Worm (Caenorhabditis elegans) whole organism, early embryonic: ENCODE data around the gene srx-84.

Source experiments
- B0310.2 ChIP-seq: sonication (generic microtip); optimal IDR thresholded peaks from 2 replicates; lab custom pipeline; 2016; ENCODE audit warnings: mild to moderate bottlenecking, missing genetic modification characterization, missing compliant biosample characterization
- F13C5.2 ChIP-seq: sonication (generic microtip); optimal IDR thresholded peaks from 2 replicates; lab custom pipeline; 2017; ENCODE audit warnings: mild to moderate bottlenecking, missing genetic modification characterization, inconsistent platforms, missing compliant biosample characterization
- aly-1 ChIP-seq: sonication (generic microtip); optimal IDR thresholded peaks from 2 replicates; lab custom pipeline; 2016; ENCODE audit warnings: missing genetic modification characterization, missing compliant biosample characterization
- ama-1 ChIP-seq: fragments of 150-350 bp; optimal IDR thresholded peaks from 2 replicates; lab custom pipeline; 2014
- ceh-13 ChIP-seq: fragments of 200-800 bp; sonication (Bioruptor generic); optimal IDR thresholded peaks from 2 replicates; lab custom pipeline; 2018; ENCODE audit warnings: mild to moderate bottlenecking, missing genetic modification characterization, missing compliant biosample characterization
- ceh-36 ChIP-seq: sonication (generic microtip); optimal IDR thresholded peaks from 2 replicates; lab custom pipeline; 2016; ENCODE audit warnings: missing genetic modification characterization, inconsistent platforms, missing compliant biosample characterization
- ets-7 ChIP-seq: sonication (generic microtip); optimal IDR thresholded peaks from 2 replicates; lab custom pipeline; 2016; ENCODE audit warnings: missing genotype, missing genetic modification characterization, missing compliant biosample characterization
- flt-1 ChIP-seq: fragments of 200-800 bp; sonication (Bioruptor generic); IDR thresholded peaks from 2 replicates; pipeline ENCODE4 v1.3.6; 2022; ENCODE audit warnings: missing genetic modification characterization, missing compliant biosample characterization
- hmbx-1 ChIP-seq: sonication (generic microtip); optimal IDR thresholded peaks from 2 replicates; lab custom pipeline; 2016; ENCODE audit warnings: mild to moderate bottlenecking, missing genetic modification characterization, missing compliant biosample characterization
- hmg-4 ChIP-seq: fragments of 200-800 bp; sonication (Bioruptor generic); optimal IDR thresholded peaks from 2 replicates; lab custom pipeline; 2018; ENCODE audit warnings: mild to moderate bottlenecking, missing genetic modification characterization, missing compliant biosample characterization
- hnd-1 ChIP-seq: sonication (generic microtip); optimal IDR thresholded peaks from 2 replicates; lab custom pipeline; 2016; ENCODE audit warnings: missing genetic modification characterization, missing compliant biosample characterization
- pes-1 ChIP-seq: fragments of 200-800 bp; sonication (Bioruptor generic); IDR thresholded peaks from 2 replicates; pipeline ENCODE4 v1.3.6; 2022; ENCODE audit warnings: missing genetic modification reagents, missing genetic modification characterization, missing compliant biosample characterization
- scrt-1 ChIP-seq: fragments of 200-800 bp; sonication (Bioruptor generic); IDR thresholded peaks from 2 replicates; pipeline ENCODE4 v1.3.6; 2022; ENCODE audit warnings: missing genetic modification characterization, missing compliant biosample characterization
- sea-1 ChIP-seq: fragments of 200-800 bp; sonication (Bioruptor generic); conservative IDR thresholded peaks from 2 replicates; pipeline ENCODE4 v1.3.6; 2022; ENCODE audit warnings: missing genetic modification characterization, missing compliant biosample characterization
- tbx-11 ChIP-seq: fragments of 200-800 bp; sonication (Bioruptor generic); IDR thresholded peaks from 2 replicates; pipeline ENCODE4 v1.3.6; 2022; ENCODE audit warnings: missing genetic modification characterization, missing compliant biosample characterization
- tbx-37 ChIP-seq: fragments of 200-800 bp; sonication (Bioruptor generic); conservative IDR thresholded peaks from 2 replicates; pipeline ENCODE4 v1.3.6; 2022; ENCODE audit warnings: missing genetic modification reagents, missing genetic modification characterization, missing compliant biosample characterization
- tra-4 ChIP-seq: sonication (generic microtip); optimal IDR thresholded peaks from 2 replicates; lab custom pipeline; 2017; ENCODE audit warnings: missing genetic modification characterization, missing compliant biosample characterization

srx-84 gene

DNA sequence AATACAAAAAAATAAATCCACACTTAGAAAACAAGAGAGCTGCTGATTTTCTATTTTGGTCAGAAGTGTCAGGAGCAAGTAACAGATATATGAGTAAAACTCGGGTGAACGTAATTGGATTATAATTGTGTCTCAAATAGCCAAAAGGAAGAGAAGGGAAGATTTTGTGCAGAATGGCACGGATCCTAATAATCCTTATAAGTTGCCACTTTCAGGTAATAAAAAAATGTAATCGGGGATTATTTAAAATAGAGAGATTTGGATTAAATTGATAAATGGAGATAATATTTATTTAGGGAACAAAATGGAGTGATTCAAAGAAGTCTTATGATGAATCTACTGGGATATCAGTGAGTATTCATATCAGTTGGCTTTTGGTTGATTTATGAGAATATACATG lies 26.0 kb downstream of the srx-84 start:
- TF ChIP-seq ceh-36 (tag; lab: Kevin White, UChicago) (no peak), sea-1 (no peak), aly-1 (tag; lab: Kevin White, UChicago) (no peak), tbx-37 (no peak), pes-1 (GFP tag; lab: Robert Waterston, UW) (no peak), tra-4 (tag; lab: Kevin White, UChicago) (no peak), flt-1 (no peak), hnd-1 (tag; lab: Kevin White, UChicago) (no peak), ets-7 (tag; lab: Kevin White, UChicago) (no peak), ceh-13 (GFP tag; lab: Kevin White, UChicago) (no peak), tbx-11 (no peak), ama-1 (lab: Kevin White, UChicago) (no peak), scrt-1 (GFP tag; lab: Robert Waterston, UW) (no peak), hmg-4 (GFP tag; lab: Kevin White, UChicago) (no peak), F13C5.2 (tag; lab: Kevin White, UChicago) (no peak), B0310.2 (no peak)

DNA sequence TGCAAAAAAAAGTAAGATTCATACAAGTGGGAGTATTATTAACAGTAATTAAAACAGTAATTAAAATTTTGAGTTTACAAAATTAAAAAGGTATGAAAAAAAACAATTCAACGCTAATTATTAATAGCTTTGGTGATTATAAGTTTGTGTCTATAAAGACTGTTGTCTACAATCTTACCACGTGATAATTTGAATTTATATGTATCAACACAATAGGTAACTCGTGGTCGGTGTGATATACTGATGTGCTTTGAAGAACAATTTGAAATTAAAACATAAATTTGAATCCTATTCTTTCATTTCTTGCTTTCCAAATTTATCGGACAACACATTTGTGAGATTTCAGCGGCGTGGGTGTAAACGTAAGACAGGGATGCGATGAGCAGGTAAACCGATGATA lies 28.9 kb downstream of the srx-84 start:
- TF ChIP-seq hmg-4 (GFP tag; lab: Kevin White, UChicago): no peak
- TF ChIP-seq tra-4 (tag; lab: Kevin White, UChicago): no peak
- TF ChIP-seq ceh-13 (GFP tag; lab: Kevin White, UChicago): no peak
- TF ChIP-seq hnd-1 (tag; lab: Kevin White, UChicago): no peak
- no peak for TF ChIP-seq tbx-11
- no peak for TF ChIP-seq F13C5.2 (tag; lab: Kevin White, UChicago)
- no peak for TF ChIP-seq B0310.2
- no peak for TF ChIP-seq pes-1 (GFP tag; lab: Robert Waterston, UW)

DNA sequence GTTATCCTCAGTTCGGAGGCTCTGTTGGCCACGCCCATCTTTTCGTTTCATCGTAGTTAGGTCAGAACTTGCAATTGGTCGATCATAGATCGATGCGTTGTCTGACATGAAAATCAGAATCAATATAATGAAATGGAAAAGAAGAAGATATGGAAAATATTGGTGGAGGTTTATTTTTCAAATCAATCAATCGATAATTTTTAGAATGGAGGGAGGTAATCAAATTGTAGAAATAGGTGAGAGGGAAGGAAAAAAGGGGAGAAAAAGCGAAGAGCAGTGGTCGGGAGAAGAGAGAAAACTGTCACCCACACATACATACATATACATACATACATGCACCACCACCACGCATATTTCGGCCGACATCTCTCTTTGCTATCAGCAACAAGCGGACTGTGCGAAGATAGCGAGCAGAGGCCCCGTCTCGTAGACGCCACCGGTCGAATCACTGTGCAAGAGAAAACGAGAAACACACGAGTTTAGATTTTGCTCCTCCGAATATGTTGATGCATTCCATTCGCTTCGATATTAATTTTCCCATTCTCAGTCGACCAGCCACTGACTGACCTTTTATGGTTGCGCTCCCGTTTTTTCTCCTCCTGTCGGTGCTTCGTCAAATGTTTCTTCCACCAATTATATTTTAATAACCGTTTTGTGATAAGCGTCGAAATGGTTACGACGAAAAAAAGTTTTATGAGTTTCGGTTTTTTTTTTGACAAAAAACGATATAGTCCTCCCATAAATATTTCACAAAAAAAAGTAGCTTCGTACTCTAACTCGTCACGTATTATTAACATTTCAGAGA lies 30.5 kb downstream of the srx-84 start, which contains the start of gene F35B12.10:
TSS of gene F35B12.10 (minus strand) at position 51 of the 805 bp plus-strand sequence.
- TF ChIP-seq scrt-1 (GFP tag; lab: Robert Waterston, UW) (no peak), hnd-1 (tag; lab: Kevin White, UChicago) (no peak), F13C5.2 (tag; lab: Kevin White, UChicago) (no peak), aly-1 (tag; lab: Kevin White, UChicago) (no peak), hmbx-1 (tag; lab: Kevin White, UChicago) (no peak), tbx-37 (no peak), ceh-36 (tag; lab: Kevin White, UChicago) (no peak), ama-1 (lab: Kevin White, UChicago) (no peak), B0310.2 (no peak), flt-1 (no peak), tbx-11 (no peak), hmg-4 (GFP tag; lab: Kevin White, UChicago) (no peak), ets-7 (tag; lab: Kevin White, UChicago) (no peak), ceh-13 (GFP tag; lab: Kevin White, UChicago) (no peak), tra-4 (tag; lab: Kevin White, UChicago) (no peak), pes-1 (GFP tag; lab: Robert Waterston, UW) (no peak), sea-1 (no peak)

DNA sequence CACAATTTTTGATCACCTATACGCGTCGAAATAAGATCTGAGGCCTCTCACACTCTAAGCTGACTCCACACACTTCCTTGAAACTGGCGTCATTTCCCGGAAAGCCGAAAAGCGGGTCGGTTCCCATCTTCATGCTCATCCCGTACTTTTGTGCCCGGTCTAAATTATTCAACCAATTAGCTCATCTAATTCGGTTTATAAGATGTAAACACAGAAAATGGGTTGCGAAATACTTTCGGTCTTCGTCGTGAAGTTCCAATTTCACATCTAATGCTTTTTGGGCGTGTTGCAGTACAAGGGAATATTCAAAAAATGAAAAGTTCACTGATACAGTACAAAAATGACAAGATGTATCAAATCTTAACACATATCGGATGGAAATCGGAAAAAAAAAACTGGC lies 32.2 kb downstream of the srx-84 start:
- TF ChIP-seq F13C5.2 (tag; lab: Kevin White, UChicago) (no peak), tbx-37 (no peak), tra-4 (tag; lab: Kevin White, UChicago) (no peak)

DNA sequence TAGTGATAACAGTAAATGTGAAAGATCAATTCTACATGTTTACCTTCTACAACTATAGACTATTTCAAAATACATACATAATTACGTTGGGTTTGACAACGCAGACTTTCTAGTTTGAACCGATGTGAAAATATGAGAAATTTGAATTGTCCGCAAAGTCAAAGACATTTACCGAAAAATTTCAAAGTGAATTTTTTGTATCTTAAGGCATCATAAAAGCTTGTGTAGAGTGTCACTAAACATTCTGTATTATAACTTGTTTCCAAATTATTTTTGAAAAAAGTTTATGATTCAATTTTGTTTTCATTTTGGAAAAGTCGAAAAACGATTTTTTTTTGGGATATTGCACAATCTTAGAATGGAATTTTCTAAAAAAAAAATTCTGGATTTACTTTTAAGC lies 36.7 kb downstream of the srx-84 start:
- TF ChIP-seq ama-1 (lab: Kevin White, UChicago) (no peak), hmg-4 (GFP tag; lab: Kevin White, UChicago) (no peak), pes-1 (GFP tag; lab: Robert Waterston, UW) (no peak), hmbx-1 (tag; lab: Kevin White, UChicago) (no peak), B0310.2 (no peak), F13C5.2 (tag; lab: Kevin White, UChicago) (no peak), tbx-11 (no peak), ceh-36 (tag; lab: Kevin White, UChicago) (no peak), hnd-1 (tag; lab: Kevin White, UChicago) (no peak), flt-1 (no peak), scrt-1 (GFP tag; lab: Robert Waterston, UW) (no peak), ceh-13 (GFP tag; lab: Kevin White, UChicago) (no peak), ets-7 (tag; lab: Kevin White, UChicago) (no peak)

DNA sequence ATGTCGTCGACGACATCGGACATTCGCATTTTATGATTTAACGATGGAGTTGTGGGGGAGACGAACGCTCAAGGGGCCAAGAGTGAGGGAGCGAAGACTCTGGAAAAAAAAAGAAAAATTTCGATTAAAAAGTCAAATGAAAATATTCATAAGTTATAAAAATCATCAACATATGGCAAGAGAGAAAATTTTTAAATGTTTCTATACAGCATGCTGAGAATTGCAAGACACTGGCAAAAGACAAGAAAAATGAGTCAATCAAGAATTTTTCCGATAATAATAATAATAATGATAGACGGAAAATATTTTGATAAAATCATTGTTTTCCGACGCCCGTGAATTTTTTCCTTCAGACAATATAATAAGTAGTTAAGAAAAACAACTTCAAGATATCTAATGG lies 38.3 kb downstream of the srx-84 start, which contains the start of gene sipa-1:
TSS of gene sipa-1 (minus strand) at position 101 of the 400 bp plus-strand sequence.
- TF ChIP-seq B0310.2: no peak

DNA sequence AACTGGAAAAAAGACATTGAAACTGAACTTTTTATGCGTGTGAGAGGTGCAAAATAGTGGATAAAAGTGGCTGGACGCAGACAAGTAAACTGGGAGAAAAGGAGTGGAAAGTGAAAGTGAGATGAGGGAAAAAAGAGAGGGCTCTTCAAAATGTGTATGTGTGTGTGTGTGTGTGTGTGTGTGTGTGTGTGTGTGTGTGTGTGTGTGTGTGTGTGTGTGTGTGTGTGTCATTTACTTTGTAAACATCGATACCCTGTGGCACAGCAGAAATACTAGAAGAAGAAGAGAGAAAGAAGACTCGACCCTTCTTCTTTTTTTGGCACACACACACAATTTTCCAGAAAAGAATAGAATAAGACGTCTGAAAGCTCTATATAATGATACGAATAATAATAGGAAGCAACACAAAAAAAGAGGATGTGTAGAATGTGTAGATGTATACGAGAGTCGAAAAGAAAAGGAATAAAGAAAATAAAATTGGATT lies 39.8 kb downstream of the srx-84 start:
- TF ChIP-seq flt-1 (no peak), ceh-36 (tag; lab: Kevin White, UChicago) (peak; percentile 15)

DNA sequence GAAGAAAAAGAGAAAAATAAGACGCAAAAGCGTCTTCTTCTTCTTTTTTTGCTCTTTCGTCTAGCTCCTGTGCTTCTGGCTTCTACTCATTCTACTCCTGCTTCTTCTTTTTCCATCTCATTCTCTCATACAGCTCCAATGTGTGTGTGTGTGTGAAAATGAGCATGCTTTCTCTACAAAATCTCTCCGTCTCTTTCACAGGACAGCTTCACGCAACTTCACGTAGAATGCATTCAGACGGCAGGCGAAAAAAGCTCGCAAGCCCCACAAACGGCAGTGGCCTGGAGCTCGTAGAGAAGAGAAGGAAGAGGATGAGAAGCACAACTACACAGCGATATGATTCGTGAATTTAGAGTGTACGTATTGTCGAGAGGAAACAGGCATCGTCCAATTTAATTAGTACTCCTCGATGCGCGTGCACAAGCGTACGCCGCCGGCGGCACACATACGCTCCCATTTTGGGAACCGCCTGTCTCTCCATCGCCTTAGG lies 42.4 kb downstream of the srx-84 start:
- TF ChIP-seq sea-1 (no peak), tbx-11 (no peak), tra-4 (tag; lab: Kevin White, UChicago) (no peak), hmbx-1 (tag; lab: Kevin White, UChicago) (no peak), pes-1 (GFP tag; lab: Robert Waterston, UW) (no peak), B0310.2 (no peak), ets-7 (tag; lab: Kevin White, UChicago) (no peak), ceh-13 (GFP tag; lab: Kevin White, UChicago) (no peak), flt-1 (no peak)
